Fruit fly (Drosophila melanogaster): ENCODE data around the gene Ddr.

Ddr gene

DNA sequence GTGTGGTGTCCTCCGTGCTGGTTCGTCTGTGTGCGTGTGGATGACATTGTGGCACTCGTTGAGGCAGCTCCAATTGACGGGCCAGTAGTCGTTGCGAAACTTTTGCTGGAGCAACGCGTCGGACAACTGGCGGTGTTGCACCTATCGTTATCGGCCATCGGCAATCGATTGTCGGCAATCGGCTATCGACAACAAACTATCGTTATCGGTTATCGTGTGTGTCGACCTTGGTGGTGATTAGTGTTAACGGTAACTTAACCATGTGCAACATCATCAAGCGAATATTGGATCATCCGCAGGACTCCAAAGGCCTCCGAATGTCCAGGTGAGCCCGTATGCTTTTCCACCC lies at the start of gene Ddr:
Ddr (plus strand) TSS at position 119 of the 349 bp plus-strand sequence.
- TF ChIP-seq tai (GFP tag; optimal IDR thresholded peaks at IDR 0.05) (no peak), dl (GFP tag; optimal IDR thresholded peaks at IDR 0.05; ENCODE audit: insufficient read depth in 1 of 2, partially characterized antibody in 2 of 2) (no peak), dmrt93B (GFP tag; optimal IDR thresholded peaks at IDR 0.05) (no peak), usp (GFP tag; optimal IDR thresholded peaks at IDR 0.05) (no peak), psq (GFP tag; optimal IDR thresholded peaks at IDR 0.05) (no peak), Hr83 (GFP tag; optimal IDR thresholded peaks at IDR 0.05; ENCODE audit: poor library complexity, severe bottlenecking) (no peak), HLH106 (tag; optimal IDR thresholded peaks at IDR 0.05) (no peak)

DNA sequence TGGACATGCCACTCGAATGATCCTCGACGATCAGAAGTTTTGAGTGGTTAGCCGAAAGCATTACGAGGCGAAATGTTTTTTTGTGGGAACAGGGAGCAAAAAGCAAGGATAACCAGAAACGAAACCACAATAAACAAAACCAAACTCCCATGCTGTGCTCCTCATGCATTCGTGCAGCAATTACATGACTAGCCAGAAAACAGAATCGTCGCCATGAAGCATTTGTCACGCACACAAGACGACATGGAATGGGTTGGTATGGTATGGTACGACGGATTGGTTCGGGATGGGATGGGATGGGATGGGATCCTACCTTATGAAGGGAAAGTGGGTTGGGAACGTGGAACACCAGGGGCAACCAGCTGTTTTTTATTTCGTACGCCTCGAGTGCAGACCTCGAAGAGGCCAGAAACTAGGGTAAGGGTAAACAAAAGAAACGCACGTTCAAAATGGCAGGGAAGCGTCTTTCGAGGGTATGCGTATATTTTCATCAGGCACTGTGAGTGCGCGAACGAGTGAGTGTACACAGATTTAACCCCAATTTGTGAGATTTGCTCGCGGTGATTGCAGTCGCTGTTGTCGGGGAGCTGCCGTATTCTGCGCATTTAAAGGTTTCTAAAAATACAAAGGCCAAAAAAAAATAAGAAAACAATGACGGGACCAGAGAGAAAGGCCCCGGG lies 48.2 kb upstream of the Ddr start:
- TF ChIP-seq Mio (GFP tag; optimal IDR thresholded peaks at IDR 0.05) (no peak), lola (GFP tag; optimal IDR thresholded peaks at IDR 0.05) (no peak), foxo (GFP tag; optimal IDR thresholded peaks at IDR 0.05) (no peak), Hnf4 (GFP tag; optimal IDR thresholded peaks at IDR 0.05) (no peak), rgr (GFP tag; optimal IDR thresholded peaks at IDR 0.05) (no peak), OdsH (GFP tag; optimal IDR thresholded peaks at IDR 0.05) (no peak), CG9705 (GFP tag; optimal IDR thresholded peaks at IDR 0.05) (no peak), fru (GFP tag; optimal IDR thresholded peaks at IDR 0.05) (no peak), dmrt93B (GFP tag; optimal IDR thresholded peaks at IDR 0.05) (no peak), Rel (GFP tag; optimal IDR thresholded peaks at IDR 0.05) (no peak), Rel (tag; optimal IDR thresholded peaks at IDR 0.05) (no peak), Myc (optimal IDR thresholded peaks at IDR 0.05) (no peak), psq (GFP tag; optimal IDR thresholded peaks at IDR 0.05) (no peak), Jra (GFP tag; optimal IDR thresholded peaks at IDR 0.05) (no peak), CrebA (GFP tag; optimal IDR thresholded peaks at IDR 0.05; ENCODE audit: borderline replicate concordance) (no peak), Abd-B (GFP tag; optimal IDR thresholded peaks at IDR 0.05) (no peak), ey (GFP tag; optimal IDR thresholded peaks at IDR 0.05) (no peak), brk (GFP tag; optimal IDR thresholded peaks at IDR 0.05) (no peak), Dif (GFP tag; optimal IDR thresholded peaks at IDR 0.05; ENCODE audit: partially characterized antibody) (no peak), Hr83 (GFP tag; optimal IDR thresholded peaks at IDR 0.05; ENCODE audit: poor library complexity, severe bottlenecking) (no peak)

DNA sequence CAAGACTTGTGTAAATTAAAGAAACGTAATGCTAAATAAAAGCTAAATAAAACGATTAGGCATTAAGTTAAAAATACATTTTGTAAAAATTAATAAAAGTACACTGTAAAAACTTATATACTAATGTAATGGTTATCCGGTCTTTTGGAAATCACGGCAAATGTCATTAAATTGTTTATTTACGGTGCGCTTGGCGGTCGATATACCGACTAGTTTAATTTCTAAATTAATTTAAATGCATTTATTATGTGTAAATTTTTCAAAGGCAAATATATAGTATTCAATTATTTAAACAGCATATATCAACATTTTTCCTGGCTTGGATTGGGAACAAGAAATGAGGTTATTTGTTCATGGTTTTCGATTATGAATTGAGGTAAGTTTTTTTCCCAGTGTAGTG lies 42.1 kb upstream of the Ddr start:
- TF ChIP-seq h (GFP tag; optimal IDR thresholded peaks at IDR 0.05) (no peak), lola (GFP tag; optimal IDR thresholded peaks at IDR 0.05) (no peak), Rel (GFP tag; optimal IDR thresholded peaks at IDR 0.05) (no peak), Rel (tag; optimal IDR thresholded peaks at IDR 0.05) (no peak), Dif (GFP tag; optimal IDR thresholded peaks at IDR 0.05; ENCODE audit: partially characterized antibody) (no peak), dmrt93B (GFP tag; optimal IDR thresholded peaks at IDR 0.05) (no peak), Jra (GFP tag; optimal IDR thresholded peaks at IDR 0.05) (no peak), Myc (optimal IDR thresholded peaks at IDR 0.05) (no peak), Vsx2 (GFP tag; optimal IDR thresholded peaks at IDR 0.05; ENCODE audit: partially characterized antibody) (no peak), CG9705 (GFP tag; optimal IDR thresholded peaks at IDR 0.05) (no peak), dsf (GFP tag; optimal IDR thresholded peaks at IDR 0.05; ENCODE audit: borderline replicate concordance) (no peak), Abd-B (GFP tag; optimal IDR thresholded peaks at IDR 0.05) (no peak), pan (optimal IDR thresholded peaks at IDR 0.05) (no peak), woc (GFP tag; optimal IDR thresholded peaks at IDR 0.05) (no peak), rgr (GFP tag; optimal IDR thresholded peaks at IDR 0.05) (no peak), Dfd (GFP tag; optimal IDR thresholded peaks at IDR 0.05) (no peak), OdsH (GFP tag; optimal IDR thresholded peaks at IDR 0.05) (no peak), sv (GFP tag; optimal IDR thresholded peaks at IDR 0.05) (no peak), tai (GFP tag; optimal IDR thresholded peaks at IDR 0.05) (no peak), dl (GFP tag; optimal IDR thresholded peaks at IDR 0.05; ENCODE audit: insufficient read depth in 1 of 2, partially characterized antibody in 2 of 2) (no peak), jim (GFP tag; optimal IDR thresholded peaks at IDR 0.05) (no peak)

DNA sequence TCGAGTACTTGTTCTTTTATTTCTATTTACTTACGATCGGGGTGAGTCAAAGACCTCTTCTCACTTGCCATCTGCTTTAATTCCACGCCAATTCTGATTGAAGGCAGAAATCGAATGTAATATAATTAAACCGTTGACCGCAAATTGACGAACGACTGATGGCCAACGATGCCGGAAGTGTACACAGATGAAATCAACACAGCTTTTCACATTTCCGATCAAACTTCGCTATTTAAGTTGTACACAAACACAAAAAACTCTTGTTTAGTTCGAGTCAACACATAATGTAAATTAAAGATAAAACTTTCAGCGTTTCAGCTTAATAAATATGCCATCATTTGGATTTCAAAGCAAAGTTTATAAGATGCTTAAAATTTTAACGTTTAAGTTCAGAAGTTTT lies 41.4 kb upstream of the Ddr start:
- TF ChIP-seq CG32264 (GFP tag; optimal IDR thresholded peaks at IDR 0.05): no peak
- no peak for TF ChIP-seq Jra (GFP tag; optimal IDR thresholded peaks at IDR 0.05)
- no peak for TF ChIP-seq brk (GFP tag; optimal IDR thresholded peaks at IDR 0.05)
- no peak for TF ChIP-seq Myc (optimal IDR thresholded peaks at IDR 0.05)
- no peak for TF ChIP-seq Mio (GFP tag; optimal IDR thresholded peaks at IDR 0.05)
- TF ChIP-seq Vsx2 (GFP tag; optimal IDR thresholded peaks at IDR 0.05; ENCODE audit: partially characterized antibody): no peak
- no peak for TF ChIP-seq Hnf4 (GFP tag; optimal IDR thresholded peaks at IDR 0.05)

Data from whole organism, wandering third instar larva.